Worm (Caenorhabditis elegans): Measurements from ENCODE around the gene Y70C5A.3.

ce11 chrV:16596102-16596501, 24.6 kb downstream of the Y70C5A.3 start:
- TF ChIP-seq zag-1 (tag; optimal IDR thresholded peaks at IDR 0.05) = no peak
- no peak for TF ChIP-seq lin-13 (GFP tag; optimal IDR thresholded peaks at IDR 0.05)
- TF ChIP-seq lin-14 (GFP tag; optimal IDR thresholded peaks at IDR 0.05) = no peak
- TF ChIP-seq efl-3 (GFP tag; optimal IDR thresholded peaks at IDR 0.05) = no peak
- no peak for TF ChIP-seq tlp-1 (tag; optimal IDR thresholded peaks at IDR 0.05)
- TF ChIP-seq unc-62 (GFP tag; optimal IDR thresholded peaks at IDR 0.05) = no peak
- TF ChIP-seq lir-3 (tag; optimal IDR thresholded peaks at IDR 0.05; ENCODE audit: poor library complexity) = no peak
- no peak for TF ChIP-seq nhr-19 (GFP tag; conservative IDR thresholded peaks at IDR 0.05)
- no peak for TF ChIP-seq tbx-2 (tag; optimal IDR thresholded peaks at IDR 0.05)

All from whole organism, L1 larva.